Fruit fly (Drosophila melanogaster): ENCODE data around the gene CG2955.
A peak's percentile ranks its signal among the peaks of the same experiment; 100 is the strongest.

DNA sequence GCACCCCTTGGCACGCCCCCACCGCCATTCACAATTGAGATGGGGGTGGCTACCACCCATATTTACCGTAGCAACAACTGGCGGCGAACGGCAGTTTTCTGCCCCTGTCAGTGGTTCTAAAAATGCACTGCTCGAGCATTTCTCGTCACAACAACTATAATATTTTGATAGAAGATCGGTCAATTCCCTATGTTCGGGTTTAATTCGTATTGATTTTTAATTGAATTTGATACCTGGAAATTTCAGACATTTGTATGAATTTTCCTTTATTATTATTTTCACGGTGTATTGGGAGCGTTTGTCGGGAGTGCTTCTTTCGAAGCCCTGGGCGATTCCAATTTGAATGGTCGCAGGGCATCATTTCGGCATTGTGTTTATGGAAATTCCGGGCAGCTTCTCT is 16.0 kb upstream of the CG2955 start:
- TF ChIP-seq CG10631 (GFP tag; optimal IDR thresholded peaks at IDR 0.05): no peak
- no peak for TF ChIP-seq net (GFP tag; optimal IDR thresholded peaks at IDR 0.05)
- peak; percentile 31 for TF ChIP-seq Met (GFP tag; optimal IDR thresholded peaks at IDR 0.05)
- no peak for TF ChIP-seq CG1621 (tag; optimal IDR thresholded peaks at IDR 0.05)
- no peak for TF ChIP-seq Blimp-1 (GFP tag; optimal IDR thresholded peaks at IDR 0.05)
- no peak for TF ChIP-seq CG6276 (GFP tag; optimal IDR thresholded peaks at IDR 0.05)
- no peak for TF ChIP-seq CG16779 (tag; optimal IDR thresholded peaks at IDR 0.05)
- no peak for TF ChIP-seq CG31627 (GFP tag; optimal IDR thresholded peaks at IDR 0.05)
- no peak for TF ChIP-seq CG6808 (GFP tag; optimal IDR thresholded peaks at IDR 0.05)
